Fruit fly (Drosophila melanogaster) whole organism, embryonic: ENCODE data around the gene Ctns.

Experiments
- Bdp1 ChIP-seq: fragments of 200-800 bp; sonication (Bioruptor generic); optimal IDR thresholded peaks from 3 replicates; lab custom pipeline; 2016; ENCODE audit warnings: missing biosample characterization, missing genetic modification characterization
- C15 ChIP-seq: fragments of 200-800 bp; sonication (Bioruptor generic); IDR thresholded peaks from 3 replicates; pipeline ENCODE4 v1.3.6; 2022; ENCODE audit warnings: missing biosample characterization, missing genetic modification characterization
- CG10147 ChIP-seq: fragments of 200-800 bp; sonication (Bioruptor generic); optimal IDR thresholded peaks from 2 replicates; lab custom pipeline; 2019; ENCODE audit warnings: missing biosample characterization, mild to moderate bottlenecking, missing genetic modification characterization, moderate library complexity
- CG11504 ChIP-seq: fragments of 200-800 bp; sonication (Bioruptor generic); optimal IDR thresholded peaks from 3 replicates; lab custom pipeline; 2019; ENCODE audit warnings: missing biosample characterization, mild to moderate bottlenecking, missing genetic modification characterization, moderate library complexity
- CG12071 ChIP-seq: fragments of 200-800 bp; sonication (Bioruptor generic); optimal IDR thresholded peaks from 3 replicates; lab custom pipeline; 2018; ENCODE audit warnings: missing biosample characterization, mild to moderate bottlenecking, missing genetic modification characterization
- CG12155 ChIP-seq: fragments of 200-800 bp; sonication (Bioruptor generic); optimal IDR thresholded peaks from 3 replicates; lab custom pipeline; 2016; ENCODE audit warnings: missing biosample characterization, missing genetic modification characterization
- CG14014 ChIP-seq: fragments of 200-800 bp; sonication (Bioruptor generic); IDR thresholded peaks from 2 replicates; pipeline ENCODE4 v1.3.6; 2022; ENCODE audit warnings: missing biosample characterization, missing genetic modification characterization
- CG15269 ChIP-seq: fragments of 200-800 bp; sonication (Bioruptor generic); optimal IDR thresholded peaks from 2 replicates; lab custom pipeline; 2018; ENCODE audit warnings: missing biosample characterization, mild to moderate bottlenecking, missing genetic modification characterization, moderate library complexity
- CG15514 ChIP-seq: fragments of 200-800 bp; sonication (Bioruptor generic); optimal IDR thresholded peaks from 3 replicates; lab custom pipeline; 2017; ENCODE audit warnings: missing biosample characterization, missing genetic modification characterization, mild to moderate bottlenecking, moderate library complexity, missing genetic modification reagents
- CG17385 ChIP-seq: fragments of 200-800 bp; sonication (Bioruptor generic); optimal IDR thresholded peaks from 3 replicates; lab custom pipeline; 2018; ENCODE audit warnings: missing biosample characterization, mild to moderate bottlenecking, missing genetic modification characterization
- CG34376 ChIP-seq: fragments of 200-800 bp; sonication (Bioruptor generic); optimal IDR thresholded peaks from 2 replicates; lab custom pipeline; 2018; ENCODE audit warnings: missing biosample characterization, mild to moderate bottlenecking, missing genetic modification characterization
- CG6175 ChIP-seq: fragments of 200-800 bp; sonication (Bioruptor generic); IDR thresholded peaks from 3 replicates; pipeline ENCODE4 v1.3.6; 2022; ENCODE audit warnings: missing biosample characterization, missing genetic modification characterization
- CG7839 ChIP-seq: fragments of 200-800 bp; sonication (Bioruptor generic); optimal IDR thresholded peaks from 3 replicates; lab custom pipeline; 2018; ENCODE audit warnings: missing biosample characterization, mild to moderate bottlenecking, missing genetic modification characterization, moderate library complexity
- CG8765 ChIP-seq: fragments of 200-800 bp; sonication (Bioruptor generic); IDR thresholded peaks from 2 replicates; pipeline ENCODE4 v1.3.6; 2022; ENCODE audit warnings: missing biosample characterization, missing genetic modification characterization
- CG9727 ChIP-seq: fragments of 200-800 bp; sonication (Bioruptor generic); optimal IDR thresholded peaks from 3 replicates; lab custom pipeline; 2017; ENCODE audit warnings: missing biosample characterization, mild to moderate bottlenecking, missing genetic modification characterization
- Dip3 ChIP-seq: fragments of 200-800 bp; sonication (Bioruptor generic); optimal IDR thresholded peaks from 3 replicates; lab custom pipeline; 2016; ENCODE audit warnings: missing biosample characterization, missing genetic modification characterization
- Eip74EF ChIP-seq, 2 experiments: fragments of 200-800 bp in 1 of 2; fragments of >200 bp in 1 of 2; sonication (Bioruptor generic) in 1 of 2; optimal IDR thresholded peaks; 2 replicates each; lab custom pipeline; 2017 to 2019; ENCODE audit warnings: missing biosample characterization in 2 of 2, missing genetic modification characterization in 2 of 2, mild to moderate bottlenecking in 1 of 2, moderate library complexity in 1 of 2
- Ets65A ChIP-seq: fragments of 200-800 bp; sonication (Bioruptor generic); peaks from one replicate; lab custom pipeline; 2016; ENCODE audit warnings: missing biosample characterization, missing genetic modification characterization
- H15 ChIP-seq: fragments of 200-800 bp; sonication (Bioruptor generic); IDR thresholded peaks from 3 replicates; pipeline ENCODE4 v1.3.6; 2022; ENCODE audit warnings: missing biosample characterization, missing genetic modification characterization
- H2.0 ChIP-seq: fragments of 200-800 bp; sonication (Bioruptor generic); IDR thresholded peaks from 2 replicates; pipeline ENCODE4 v1.3.6; 2022; ENCODE audit warnings: missing biosample characterization, missing genetic modification characterization
- HLH3B ChIP-seq: fragments of 200-800 bp; sonication (Bioruptor generic); IDR thresholded peaks from 2 replicates; pipeline ENCODE4 v1.3.6; 2022; ENCODE audit warnings: missing biosample characterization, missing genetic modification characterization
- Ravus ChIP-seq: fragments of 200-800 bp; sonication (Bioruptor generic); IDR thresholded peaks from 2 replicates; pipeline ENCODE4 v1.3.6; 2022; ENCODE audit warnings: missing biosample characterization, missing genetic modification characterization
- Six4 ChIP-seq: fragments of 200-800 bp; sonication (Bioruptor generic); optimal IDR thresholded peaks from 2 replicates; lab custom pipeline; 2016; ENCODE audit warnings: missing biosample characterization, missing genetic modification characterization
- ase ChIP-seq: fragments of 200-800 bp; sonication (Bioruptor generic); IDR thresholded peaks from 3 replicates; pipeline ENCODE4 v1.3.6; 2022; ENCODE audit warnings: missing biosample characterization, missing genetic modification characterization
- cas ChIP-seq: fragments of 200-800 bp; sonication (Bioruptor generic); IDR thresholded peaks from 2 replicates; pipeline ENCODE4 v1.3.6; 2022; ENCODE audit warnings: missing biosample characterization, missing genetic modification characterization
- cg ChIP-seq: fragments of 200-800 bp; sonication (Bioruptor generic); optimal IDR thresholded peaks from 3 replicates; lab custom pipeline; 2019; ENCODE audit warnings: missing biosample characterization, mild to moderate bottlenecking, missing genetic modification characterization, moderate library complexity
- chn ChIP-seq: fragments of 200-800 bp; sonication (Bioruptor generic); optimal IDR thresholded peaks from 2 replicates; lab custom pipeline; 2016; ENCODE audit warnings: missing biosample characterization, missing genetic modification characterization
- da ChIP-seq: fragments of 200-800 bp; sonication (Bioruptor generic); optimal IDR thresholded peaks from 2 replicates; lab custom pipeline; 2016; ENCODE audit warnings: missing biosample characterization, missing genetic modification characterization
- dan ChIP-seq: fragments of 200-800 bp; sonication (Bioruptor generic); IDR thresholded peaks from 2 replicates; pipeline ENCODE4 v1.3.6; 2022; ENCODE audit warnings: missing biosample characterization, missing genetic modification characterization
- dpn ChIP-seq, 2 experiments: fragments of 200-800 bp; sonication (Bioruptor generic); optimal IDR thresholded peaks; 3 replicates each; lab custom pipeline; 2016; ENCODE audit warnings: missing biosample characterization in 2 of 2, missing genetic modification characterization in 2 of 2
- emc ChIP-seq: fragments of 200-800 bp; sonication (Bioruptor generic); optimal IDR thresholded peaks from 2 replicates; lab custom pipeline; 2016; ENCODE audit warnings: missing biosample characterization, missing genetic modification characterization
- en ChIP-seq: fragments of 200-800 bp; sonication (Bioruptor generic); optimal IDR thresholded peaks from 2 replicates; lab custom pipeline; 2016; ENCODE audit warnings: missing biosample characterization, missing genetic modification characterization
- eyg ChIP-seq: fragments of 200-800 bp; sonication (Bioruptor generic); optimal IDR thresholded peaks from 3 replicates; lab custom pipeline; 2016; ENCODE audit warnings: missing biosample characterization, missing genetic modification characterization
- h ChIP-seq: fragments of >200 bp; optimal IDR thresholded peaks from 2 replicates; lab custom pipeline; 2017
- kni ChIP-seq: fragments of 200-800 bp; sonication (Bioruptor generic); optimal IDR thresholded peaks from 3 replicates; lab custom pipeline; 2017; ENCODE audit warnings: mild to moderate bottlenecking, missing biosample characterization, missing genetic modification reagents, missing genetic modification characterization
- knrl ChIP-seq: fragments of 200-800 bp; sonication (Bioruptor generic); IDR thresholded peaks from 3 replicates; pipeline ENCODE4 v1.3.6; 2022; ENCODE audit warnings: missing biosample characterization, missing genetic modification characterization; ENCODE audit not compliant: partially characterized antibody
- lmd ChIP-seq: fragments of 200-800 bp; sonication (Bioruptor generic); IDR thresholded peaks from 2 replicates; pipeline ENCODE4 v1.3.6; 2022; ENCODE audit warnings: missing biosample characterization, missing genetic modification characterization
- lov ChIP-seq, 2 experiments: fragments of 200-800 bp in 1 of 2; fragments of >200 bp in 1 of 2; sonication (Bioruptor generic) in 1 of 2; IDR thresholded peaks in 1 of 2; optimal IDR thresholded peaks in 1 of 2; 2 replicates in 1 of 2; 3 replicates in 1 of 2; pipeline versions ENCODE4 v1.3.6 to Lab custom; 2017 to 2022; ENCODE audit warnings: missing biosample characterization in 1 of 2, missing genetic modification characterization in 1 of 2
- maf-S ChIP-seq: fragments of 200-800 bp; sonication (Bioruptor generic); optimal IDR thresholded peaks from 2 replicates; lab custom pipeline; 2016; ENCODE audit warnings: missing biosample characterization, missing genetic modification characterization
- pan ChIP-seq, 4 experiments: fragments of >200 bp in 3 of 4; fragments of 200-800 bp in 1 of 4; sonication (Bioruptor generic) in 1 of 4; optimal IDR thresholded peaks in 3 of 4; IDR thresholded peaks in 1 of 4; 2 replicates each; pipeline versions ENCODE4 v1.3.6 to Lab custom; 2017 to 2022; ENCODE audit warnings: missing biosample characterization in 2 of 4, missing genetic modification characterization in 2 of 4, mixed read lengths in 1 of 4
- repo ChIP-seq: fragments of 200-800 bp; sonication (Bioruptor generic); optimal IDR thresholded peaks from 2 replicates; lab custom pipeline; 2016; ENCODE audit warnings: missing biosample characterization, missing genetic modification characterization
- schlank ChIP-seq: fragments of 200-800 bp; sonication (Bioruptor generic); optimal IDR thresholded peaks from 2 replicates; lab custom pipeline; 2018; ENCODE audit warnings: missing biosample characterization, mild to moderate bottlenecking, missing genetic modification characterization
- seq ChIP-seq: fragments of 200-800 bp; sonication (Bioruptor generic); IDR thresholded peaks from 2 replicates; pipeline ENCODE4 v1.3.6; 2022; ENCODE audit warnings: missing biosample characterization, missing genetic modification characterization
- sob ChIP-seq: fragments of 200-800 bp; sonication (Bioruptor generic); IDR thresholded peaks from 2 replicates; pipeline ENCODE4 v1.3.6; 2022; ENCODE audit warnings: missing biosample characterization, missing genetic modification characterization
- sr ChIP-seq: fragments of 200-800 bp; sonication (Bioruptor generic); IDR thresholded peaks from 3 replicates; pipeline ENCODE4 v1.3.6; 2022; ENCODE audit warnings: missing biosample characterization, missing genetic modification characterization
- stc ChIP-seq: fragments of 200-800 bp; sonication (Bioruptor generic); IDR thresholded peaks from 2 replicates; pipeline ENCODE4 v1.3.6; 2022; ENCODE audit warnings: missing biosample characterization, missing genetic modification characterization
- tup ChIP-seq: fragments of 200-800 bp; sonication (Bioruptor generic); optimal IDR thresholded peaks from 2 replicates; lab custom pipeline; 2016; ENCODE audit warnings: missing biosample characterization, mild to moderate bottlenecking, missing genetic modification characterization, moderate library complexity
- tx ChIP-seq: fragments of 200-800 bp; sonication (Bioruptor generic); optimal IDR thresholded peaks from 2 replicates; lab custom pipeline; 2016; ENCODE audit warnings: missing biosample characterization, missing genetic modification characterization
- unpg ChIP-seq: fragments of 200-800 bp; sonication (Bioruptor generic); optimal IDR thresholded peaks from 3 replicates; lab custom pipeline; 2018; ENCODE audit warnings: missing biosample characterization, mild to moderate bottlenecking, missing genetic modification characterization, moderate library complexity
- wdn ChIP-seq: fragments of 200-800 bp; sonication (Bioruptor generic); IDR thresholded peaks from 2 replicates; pipeline ENCODE4 v1.3.6; 2022; ENCODE audit warnings: missing biosample characterization, missing genetic modification characterization

Gene Ctns

DNA sequence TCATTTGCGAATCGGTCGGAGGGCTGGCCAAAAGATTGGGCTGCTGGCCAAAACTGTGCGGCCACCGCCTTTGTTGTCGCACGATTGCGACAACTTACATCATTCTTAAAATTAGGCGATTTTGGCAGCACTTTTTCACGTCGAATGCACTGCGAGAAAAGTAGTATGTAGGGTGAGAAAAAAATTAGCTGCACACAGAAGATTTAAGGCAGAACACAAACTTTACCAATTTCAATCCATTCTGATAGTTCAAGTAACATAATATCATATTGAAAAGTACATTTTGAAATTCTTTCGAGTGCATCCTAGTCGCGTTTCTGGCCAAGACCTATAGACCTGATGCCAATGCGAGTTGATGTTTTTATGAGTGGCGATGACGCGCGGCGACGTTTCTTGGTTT lies 30.3 kb downstream of the Ctns start (continued):
- TF ChIP-seq h, result no peak
- TF ChIP-seq schlank (tag; lab: Kevin White, UChicago), result peak; percentile 23
- no peak for TF ChIP-seq cg (GFP tag; lab: Kevin White, UChicago)
- TF ChIP-seq CG11504 (tag; lab: Kevin White, UChicago), result peak; percentile 54
- TF ChIP-seq knrl (GFP tag; lab: Robert Waterston, UW), result no peak
- peak; percentile 19 for TF ChIP-seq tx (GFP tag; lab: Kevin White, UChicago)
- no peak for TF ChIP-seq H15 (GFP tag; lab: Robert Waterston, UW)
- no peak for TF ChIP-seq dan (GFP tag; lab: Robert Waterston, UW)
- TF ChIP-seq Ets65A (GFP tag; lab: Kevin White, UChicago), result peak; percentile 74
- peak; percentile 1 for TF ChIP-seq CG17385 (GFP tag; lab: Kevin White, UChicago)
- peak; percentile 53; the same call in 1 of the 2 replicates for TF ChIP-seq wdn (GFP tag; lab: Robert Waterston, UW)
- TF ChIP-seq CG7839 (tag; lab: Kevin White, UChicago), result peak; percentile 64
- TF ChIP-seq CG14014 (GFP tag; lab: Robert Waterston, UW), result peak; percentile 70; the same call in 1 of the 2 replicates
- TF ChIP-seq repo (GFP tag; lab: Kevin White, UChicago), result peak; percentile 56
- peak; percentile 20 for TF ChIP-seq tup (GFP tag; lab: Kevin White, UChicago)
- peak; percentile 11 for TF ChIP-seq maf-S
- TF ChIP-seq stc (GFP tag; lab: Robert Waterston, UW), result peak; percentile 48; the same call in 1 of the 2 replicates
- TF ChIP-seq pan (optimal IDR thresholded peaks at IDR 0.05; lab: Kevin White, UChicago), result no peak
- TF ChIP-seq pan (GFP tag; optimal IDR thresholded peaks at IDR 0.05 in 1 of 2, IDR thresholded peaks at IDR 0.05 in 1 of 2), result peak in 1 of 2 experiments; percentile 70
- peak; percentile 62 for TF ChIP-seq CG12155 (GFP tag; lab: Kevin White, UChicago)
- TF ChIP-seq kni (GFP tag; lab: Kevin White, UChicago), result no peak
- peak; percentile 58; the same call in 1 of the 2 replicates for TF ChIP-seq cas
- TF ChIP-seq CG12071 (GFP tag; lab: Kevin White, UChicago), result peak; percentile 46
- peak; percentile 94 for TF ChIP-seq lmd
- TF ChIP-seq sr, result no peak
- no peak for TF ChIP-seq CG34376 (GFP tag; lab: Kevin White, UChicago)
- TF ChIP-seq CG6175 (GFP tag; lab: Robert Waterston, UW), result peak; percentile 68; the same call in 1 of the 3 replicates
- no peak for TF ChIP-seq da (GFP tag; lab: Kevin White, UChicago)
- peak; percentile 16; the same call in 1 of the 2 replicates for TF ChIP-seq seq (GFP tag; lab: Robert Waterston, UW)
- TF ChIP-seq CG8765 (GFP tag; lab: Robert Waterston, UW), result peak; percentile 37; the same call in 1 of the 2 replicates
- peak; percentile 76; the same call in 1 of the 2 replicates for TF ChIP-seq sob (GFP tag; lab: Robert Waterston, UW)
- peak; percentile 60 for TF ChIP-seq Dip3 (GFP tag; lab: Kevin White, UChicago)
- TF ChIP-seq CG10147 (GFP tag; lab: Kevin White, UChicago), result no peak
- peak; percentile 38 for TF ChIP-seq CG9727
- TF ChIP-seq CG15269 (tag; lab: Kevin White, UChicago), result peak; percentile 47
- TF ChIP-seq chn (GFP tag; lab: Kevin White, UChicago), result peak; percentile 26
- TF ChIP-seq H2.0, result peak; percentile 45; the same call in 1 of the 2 replicates
- TF ChIP-seq eyg (GFP tag; lab: Kevin White, UChicago), result no peak
- TF ChIP-seq en (GFP tag; lab: Kevin White, UChicago), result peak; percentile 38
- no peak for TF ChIP-seq lov (optimal IDR thresholded peaks at IDR 0.05; lab: Kevin White, UChicago)
- no peak for TF ChIP-seq lov (GFP tag; IDR thresholded peaks at IDR 0.05; lab: Robert Waterston, UW)
- peak; percentile 24 for TF ChIP-seq Bdp1
- peak; percentile 40 to 71 for TF ChIP-seq dpn (GFP tag; optimal IDR thresholded peaks at IDR 0.05; lab: Kevin White, UChicago)
- TF ChIP-seq Six4 (GFP tag; lab: Kevin White, UChicago), result peak; percentile 29
- TF ChIP-seq CG15514 (GFP tag; lab: Kevin White, UChicago), result peak; percentile 17
- TF ChIP-seq Ravus (GFP tag; lab: Robert Waterston, UW), result peak; percentile 38
- TF ChIP-seq C15 (GFP tag; lab: Robert Waterston, UW), result peak; percentile 63; the same call in 1 of the 3 replicates
- TF ChIP-seq HLH3B (GFP tag; lab: Robert Waterston, UW), result peak; percentile 14; the same call in 1 of the 2 replicates
- peak; percentile 20 for TF ChIP-seq emc (GFP tag; lab: Kevin White, UChicago)
- TF ChIP-seq Eip74EF (GFP tag; optimal IDR thresholded peaks at IDR 0.05; lab: Kevin White, UChicago), result no peak
- TF ChIP-seq unpg (GFP tag; lab: Kevin White, UChicago), result peak; percentile 55
- TF ChIP-seq ase (GFP tag; lab: Robert Waterston, UW), result peak; percentile 44; the same call in 1 of the 3 replicates
